Fruit fly (Drosophila melanogaster) whole organism, embryonic: ENCODE results near the gene CG14696.

Source experiments
- Ada2b ChIP-seq: fragments of 200-800 bp; sonication (Bioruptor generic); IDR thresholded peaks from 2 replicates; pipeline ENCODE4 v1.3.6; 2022; ENCODE audit warnings: missing biosample characterization, missing genetic modification characterization
- Asciz ChIP-seq: fragments of 200-800 bp; sonication (Bioruptor generic); optimal IDR thresholded peaks from 2 replicates; lab custom pipeline; 2017; ENCODE audit warnings: missing biosample characterization, mild to moderate bottlenecking, missing genetic modification characterization, missing genetic modification reagents
- CG10321 ChIP-seq: fragments of 200-800 bp; sonication (Bioruptor generic); IDR thresholded peaks from 2 replicates; pipeline ENCODE4 v1.3.6; 2022; ENCODE audit warnings: missing biosample characterization, missing genetic modification characterization
- CG10565 ChIP-seq: fragments of 200-800 bp; sonication (Bioruptor generic); optimal IDR thresholded peaks from 3 replicates; lab custom pipeline; 2016; ENCODE audit warnings: missing biosample characterization, mild to moderate bottlenecking, missing genetic modification characterization
- CG11696 ChIP-seq: fragments of 200-800 bp; sonication (Bioruptor generic); IDR thresholded peaks from 2 replicates; pipeline ENCODE4 v1.3.6; 2022; ENCODE audit warnings: missing biosample characterization, missing genetic modification characterization
- CG12104 ChIP-seq: fragments of 200-800 bp; sonication (Bioruptor generic); optimal IDR thresholded peaks from 3 replicates; lab custom pipeline; 2016; ENCODE audit warnings: missing biosample characterization, missing genetic modification characterization
- CG1233 ChIP-seq: fragments of 200-800 bp; sonication (Bioruptor generic); optimal IDR thresholded peaks from 4 replicates; lab custom pipeline; 2018; ENCODE audit warnings: missing biosample characterization, mild to moderate bottlenecking, missing genetic modification characterization
- CG14050 ChIP-seq: fragments of 200-800 bp; sonication (Bioruptor generic); IDR thresholded peaks from 3 replicates; pipeline ENCODE4 v1.3.6; 2022; ENCODE audit warnings: missing biosample characterization, missing genetic modification characterization
- CG14860 ChIP-seq: fragments of 200-800 bp; sonication (Bioruptor generic); IDR thresholded peaks from 3 replicates; pipeline ENCODE4 v1.3.6; 2022; ENCODE audit warnings: missing biosample characterization, missing genetic modification characterization; ENCODE audit not compliant: partially characterized antibody
- CG1529 ChIP-seq: fragments of 200-800 bp; sonication (Bioruptor generic); optimal IDR thresholded peaks from 3 replicates; lab custom pipeline; 2018; ENCODE audit warnings: missing biosample characterization, missing genetic modification characterization
- CG15696 ChIP-seq: fragments of 200-800 bp; sonication (Bioruptor generic); optimal IDR thresholded peaks from 2 replicates; lab custom pipeline; 2019; ENCODE audit warnings: missing biosample characterization, mild to moderate bottlenecking, missing genetic modification characterization, moderate library complexity
- CG1603 ChIP-seq: fragments of 200-800 bp; sonication (Bioruptor generic); optimal IDR thresholded peaks from 2 replicates; lab custom pipeline; 2019; ENCODE audit warnings: missing biosample characterization, mild to moderate bottlenecking, missing genetic modification characterization, moderate library complexity
- CG17328 ChIP-seq: fragments of 200-800 bp; sonication (Bioruptor generic); IDR thresholded peaks from 2 replicates; pipeline ENCODE4 v1.3.6; 2022; ENCODE audit warnings: missing biosample characterization, missing genetic modification characterization
- CG3065 ChIP-seq: fragments of 200-800 bp; sonication (Bioruptor generic); optimal IDR thresholded peaks from 2 replicates; lab custom pipeline; 2016; ENCODE audit warnings: missing biosample characterization, missing genetic modification characterization
- CG32767 ChIP-seq: fragments of 200-800 bp; sonication (Bioruptor generic); IDR thresholded peaks from 2 replicates; pipeline ENCODE4 v1.3.6; 2022; ENCODE audit warnings: missing biosample characterization, missing genetic modification characterization
- CG3847 ChIP-seq: fragments of 200-800 bp; sonication (Bioruptor generic); IDR thresholded peaks from 2 replicates; pipeline ENCODE4 v1.3.6; 2022; ENCODE audit warnings: missing biosample characterization, missing genetic modification characterization
- CG6175 ChIP-seq: fragments of 200-800 bp; sonication (Bioruptor generic); IDR thresholded peaks from 3 replicates; pipeline ENCODE4 v1.3.6; 2022; ENCODE audit warnings: missing biosample characterization, missing genetic modification characterization
- CG8388 ChIP-seq: fragments of 200-800 bp; sonication (Bioruptor generic); optimal IDR thresholded peaks from 2 replicates; lab custom pipeline; 2019; ENCODE audit warnings: missing biosample characterization, mild to moderate bottlenecking, missing genetic modification characterization, moderate library complexity
- CG9215 ChIP-seq: fragments of 200-800 bp; sonication (Bioruptor generic); IDR thresholded peaks from 2 replicates; pipeline ENCODE4 v1.3.6; 2022; ENCODE audit warnings: missing biosample characterization, missing genetic modification characterization
- CHES-1-like ChIP-seq: fragments of 200-800 bp; sonication (Bioruptor generic); optimal IDR thresholded peaks from 2 replicates; lab custom pipeline; 2016; ENCODE audit warnings: missing biosample characterization, missing genetic modification characterization
- Doc2 ChIP-seq: fragments of 200-800 bp; sonication (Bioruptor generic); IDR thresholded peaks from 2 replicates; pipeline ENCODE4 v1.3.6; 2022; ENCODE audit warnings: missing biosample characterization, missing genetic modification characterization
- Doc3 ChIP-seq: fragments of 200-800 bp; sonication (Bioruptor generic); IDR thresholded peaks from 3 replicates; pipeline ENCODE4 v1.3.6; 2022; ENCODE audit warnings: missing biosample characterization, missing genetic modification characterization; ENCODE audit not compliant: partially characterized antibody
- Mrtf ChIP-seq: fragments of 200-800 bp; sonication (Bioruptor generic); IDR thresholded peaks from 3 replicates; pipeline ENCODE4 v1.3.6; 2022; ENCODE audit warnings: missing biosample characterization, missing genetic modification characterization
- NC2β ChIP-seq: fragments of 200-800 bp; sonication (Bioruptor generic); optimal IDR thresholded peaks from 2 replicates; lab custom pipeline; 2016; ENCODE audit warnings: missing biosample characterization, missing genetic modification characterization
- Nf-YC ChIP-seq: fragments of 200-800 bp; optimal IDR thresholded peaks from 3 replicates; lab custom pipeline; 2019; ENCODE audit warnings: missing biosample characterization, mild to moderate bottlenecking, missing genetic modification characterization, moderate library complexity
- Usf ChIP-seq: fragments of 200-800 bp; sonication (Bioruptor generic); optimal IDR thresholded peaks from 2 replicates; lab custom pipeline; 2017; ENCODE audit warnings: missing genotype, missing biosample characterization, missing genetic modification characterization
- Vsx1 ChIP-seq: fragments of 200-800 bp; sonication (Bioruptor generic); optimal IDR thresholded peaks from 2 replicates; lab custom pipeline; 2017; ENCODE audit warnings: missing biosample characterization, mild to moderate bottlenecking, missing genetic modification characterization, missing genetic modification reagents
- ash1 ChIP-seq: fragments of 200-800 bp; sonication (Bioruptor generic); optimal IDR thresholded peaks from 2 replicates; lab custom pipeline; 2018; ENCODE audit warnings: missing biosample characterization, mild to moderate bottlenecking, missing genetic modification characterization
- ato ChIP-seq: fragments of 200-800 bp; sonication (Bioruptor generic); IDR thresholded peaks from 2 replicates; pipeline ENCODE4 v1.3.6; 2022; ENCODE audit warnings: missing biosample characterization, missing genetic modification characterization; ENCODE audit not compliant: partially characterized antibody
- bsh ChIP-seq, 2 experiments: fragments of 200-800 bp; sonication (Bioruptor generic); optimal IDR thresholded peaks; 2 replicates each; lab custom pipeline; 2017 to 2018; ENCODE audit warnings: mild to moderate bottlenecking in 2 of 2, missing biosample characterization in 2 of 2, missing genetic modification characterization in 2 of 2, moderate library complexity in 1 of 2
- croc ChIP-seq: fragments of 200-800 bp; sonication (Bioruptor generic); conservative IDR thresholded peaks from 3 replicates; pipeline ENCODE4 v1.3.6; 2022; ENCODE audit warnings: missing biosample characterization, missing genetic modification characterization
- ems ChIP-seq: fragments of 200-800 bp; sonication (Bioruptor generic); optimal IDR thresholded peaks from 3 replicates; lab custom pipeline; 2016; ENCODE audit warnings: missing biosample characterization, missing genetic modification characterization
- en ChIP-seq: fragments of 200-800 bp; sonication (Bioruptor generic); optimal IDR thresholded peaks from 2 replicates; lab custom pipeline; 2016; ENCODE audit warnings: missing biosample characterization, missing genetic modification characterization
- fd102C ChIP-seq: fragments of 200-800 bp; sonication (Bioruptor generic); optimal IDR thresholded peaks from 2 replicates; lab custom pipeline; 2018; ENCODE audit warnings: missing biosample characterization, mild to moderate bottlenecking, missing genetic modification characterization, moderate library complexity
- fd64A ChIP-seq: fragments of 200-800 bp; sonication (Bioruptor generic); optimal IDR thresholded peaks from 3 replicates; lab custom pipeline; 2018; ENCODE audit warnings: missing biosample characterization, mild to moderate bottlenecking, missing genetic modification characterization
- gcm ChIP-seq: fragments of 200-800 bp; sonication (Bioruptor generic); optimal IDR thresholded peaks from 2 replicates; lab custom pipeline; 2019; ENCODE audit warnings: missing biosample characterization, mild to moderate bottlenecking, missing genetic modification characterization, moderate library complexity
- gcm2 ChIP-seq: fragments of 200-800 bp; sonication (Bioruptor generic); optimal IDR thresholded peaks from 2 replicates; lab custom pipeline; 2016; ENCODE audit warnings: missing biosample characterization, missing genetic modification characterization
- hb ChIP-seq: fragments of 200-800 bp; sonication (Bioruptor generic); IDR thresholded peaks from 3 replicates; pipeline ENCODE4 v1.3.6; 2022; ENCODE audit warnings: missing biosample characterization, missing genetic modification characterization; ENCODE audit not compliant: partially characterized antibody
- jigr1 ChIP-seq: fragments of 200-800 bp; sonication (Bioruptor generic); IDR thresholded peaks from 3 replicates; pipeline ENCODE4 v1.3.6; 2022; ENCODE audit warnings: missing biosample characterization, missing genetic modification characterization
- kah ChIP-seq: fragments of 200-800 bp; sonication (Bioruptor generic); optimal IDR thresholded peaks from 2 replicates; lab custom pipeline; 2018; ENCODE audit warnings: missing biosample characterization, mild to moderate bottlenecking, missing genetic modification characterization
- lab ChIP-seq: fragments of 200-800 bp; sonication (Bioruptor generic); optimal IDR thresholded peaks from 3 replicates; lab custom pipeline; 2017; ENCODE audit warnings: missing biosample characterization, missing genetic modification characterization, mild to moderate bottlenecking, moderate library complexity, missing genetic modification reagents
- nom ChIP-seq: fragments of 200-800 bp; sonication (Bioruptor generic); optimal IDR thresholded peaks from 2 replicates; lab custom pipeline; 2017; ENCODE audit warnings: missing biosample characterization, missing genetic modification characterization, mild to moderate bottlenecking, moderate library complexity, missing genetic modification reagents
- org-1 ChIP-seq: fragments of 200-800 bp; sonication (Bioruptor generic); optimal IDR thresholded peaks from 2 replicates; lab custom pipeline; 2017; ENCODE audit warnings: missing biosample characterization, missing genetic modification characterization
- pan ChIP-seq, 4 experiments: fragments of >200 bp in 3 of 4; fragments of 200-800 bp in 1 of 4; sonication (Bioruptor generic) in 1 of 4; optimal IDR thresholded peaks in 3 of 4; IDR thresholded peaks in 1 of 4; 2 replicates each; pipeline versions ENCODE4 v1.3.6 to Lab custom; 2017 to 2022; ENCODE audit warnings: missing biosample characterization in 2 of 4, missing genetic modification characterization in 2 of 4, mixed read lengths in 1 of 4
- psq ChIP-seq: fragments of 200-800 bp; sonication (Bioruptor generic); optimal IDR thresholded peaks from 2 replicates; lab custom pipeline; 2017; ENCODE audit warnings: missing biosample characterization, missing genetic modification characterization
- ranshi ChIP-seq: fragments of 200-800 bp; sonication (Bioruptor generic); IDR thresholded peaks from 2 replicates; pipeline ENCODE4 v1.3.6; 2022; ENCODE audit warnings: missing biosample characterization, missing genetic modification characterization
- sens ChIP-seq: fragments of 200-800 bp; sonication (Bioruptor generic); peaks from one replicate; lab custom pipeline; 2016; ENCODE audit warnings: missing biosample characterization, missing genetic modification characterization
- usp ChIP-seq: fragments of >200 bp; optimal IDR thresholded peaks from 2 replicates; lab custom pipeline; 2017; ENCODE audit warnings: missing biosample characterization, missing genetic modification characterization
- yki ChIP-seq: fragments of >200 bp; optimal IDR thresholded peaks from 3 replicates; lab custom pipeline; 2018
- zen2 ChIP-seq: fragments of 200-800 bp; sonication (Bioruptor generic); IDR thresholded peaks from 3 replicates; pipeline ENCODE4 v1.3.6; 2022; ENCODE audit warnings: missing biosample characterization, missing genetic modification characterization; ENCODE audit not compliant: partially characterized antibody

The CG14696 gene

DNA sequence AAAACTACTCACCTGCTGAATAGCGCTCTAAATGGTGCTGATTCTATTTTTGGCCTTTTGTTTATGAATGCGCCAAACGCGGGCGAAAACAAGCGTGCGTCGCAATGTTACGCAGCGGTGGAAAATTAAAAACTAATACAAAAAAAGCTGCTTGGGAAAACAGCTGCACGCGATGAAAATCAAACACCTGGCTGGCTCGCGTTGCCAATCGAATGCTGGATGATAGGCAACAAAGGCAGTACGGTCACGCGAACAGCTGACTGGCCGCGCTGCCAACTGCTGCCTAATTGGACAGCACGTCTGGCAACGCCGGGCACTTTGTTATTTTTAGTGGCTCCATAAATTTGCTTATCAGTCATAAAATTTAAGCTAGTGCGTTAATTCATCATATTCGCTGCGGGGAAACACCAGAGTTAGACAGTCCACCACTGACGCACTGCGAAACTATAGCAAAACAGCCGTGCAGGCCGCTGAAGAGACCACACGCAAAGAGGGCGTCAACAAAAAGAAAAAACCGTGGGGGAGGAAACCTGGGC lies 16.3 kb downstream of the CG14696 start, which contains the start of the genes SelR and Tsp86D (continued):
- TF ChIP-seq CG6175 (no peak), Asciz (GFP tag; lab: Kevin White, UChicago) (peak; percentile 1), ranshi (GFP tag; lab: Robert Waterston, UW) (no peak), CG11696 (GFP tag; lab: Robert Waterston, UW) (0 out of 2 replicates have a peak, but pooled peaks have one; percentile 29), ato (GFP tag; lab: Robert Waterston, UW) (0 out of 2 replicates have a peak, but pooled peaks have one; percentile 12), nom (GFP tag; lab: Kevin White, UChicago) (peak; percentile 9), Ada2b (GFP tag; lab: Robert Waterston, UW) (no peak), sens (GFP tag; lab: Kevin White, UChicago) (peak; percentile 20), CG32767 (GFP tag; lab: Robert Waterston, UW) (peak; percentile 45; the same call in 1 of the 2 replicates), Doc2 (no peak), CG14860 (GFP tag; lab: Robert Waterston, UW) (peak; percentile 53; the same call in 2 of the 3 replicates), Usf (GFP tag; lab: Kevin White, UChicago) (no peak), NC2β (peak; percentile 31), CG10321 (no peak), Doc3 (GFP tag; lab: Robert Waterston, UW) (peak; percentile 40; the same call in 2 of the 3 replicates), ash1 (GFP tag; lab: Kevin White, UChicago) (no peak), CHES-1-like (GFP tag; lab: Kevin White, UChicago) (peak; percentile 62), CG3847 (peak; percentile 77), yki (lab: Kevin White, UChicago) (no peak), Mrtf (GFP tag; lab: Robert Waterston, UW) (no peak), kah (peak; percentile 78), lab (GFP tag; lab: Kevin White, UChicago) (peak; percentile 78), hb (GFP tag; lab: Robert Waterston, UW) (0 out of 3 replicates have a peak, but pooled peaks have one; percentile 28), en (GFP tag; lab: Kevin White, UChicago) (no peak), Vsx1 (GFP tag; lab: Kevin White, UChicago) (peak; percentile 94), usp (GFP tag; lab: Kevin White, UChicago) (no peak), fd102C (GFP tag; lab: Kevin White, UChicago) (no peak), zen2 (GFP tag; lab: Robert Waterston, UW) (no peak; the same call in 2 of the 3 replicates), org-1 (GFP tag; lab: Kevin White, UChicago) (no peak), Nf-YC (tag; lab: Kevin White, UChicago) (peak; percentile 66), CG10565 (GFP tag; lab: Kevin White, UChicago) (no peak), fd64A (GFP tag; lab: Kevin White, UChicago) (no peak), CG12104 (GFP tag; lab: Kevin White, UChicago) (peak; percentile 48), pan (optimal IDR thresholded peaks at IDR 0.05; lab: Kevin White, UChicago) (no peak), pan (GFP tag; optimal IDR thresholded peaks at IDR 0.05 in 1 of 2, IDR thresholded peaks at IDR 0.05 in 1 of 2) (no peak), gcm2 (GFP tag; lab: Kevin White, UChicago) (no peak), jigr1 (GFP tag; lab: Robert Waterston, UW) (no peak), CG15696 (tag; lab: Kevin White, UChicago) (no peak), CG9215 (GFP tag; lab: Robert Waterston, UW) (no peak), CG3065 (GFP tag; lab: Kevin White, UChicago) (no peak), CG1529 (GFP tag; lab: Kevin White, UChicago) (no peak), CG17328 (GFP tag; lab: Robert Waterston, UW) (no peak), gcm (peak; percentile 66), CG1233 (GFP tag; lab: Kevin White, UChicago) (peak; percentile 48), bsh (GFP tag; optimal IDR thresholded peaks at IDR 0.05; lab: Kevin White, UChicago) (no peak), ems (GFP tag; lab: Kevin White, UChicago) (no peak), croc (GFP tag; lab: Robert Waterston, UW) (no peak), CG14050 (GFP tag; lab: Robert Waterston, UW) (no peak), CG8388 (GFP tag; lab: Kevin White, UChicago) (no peak), CG1603 (tag; lab: Kevin White, UChicago) (peak; percentile 69), psq (no peak)
